Worm (Caenorhabditis elegans) whole organism, mixed stage, embryonic: ENCODE results near the gene ucr-1.
A peak's percentile ranks its signal among the peaks of the same experiment; 100 is the strongest.

ENCODE experiments used
- bed-3 ChIP-seq: fragments of 200-800 bp; sonication (Bioruptor generic); optimal IDR thresholded peaks from 3 replicates; lab custom pipeline; 2018; ENCODE audit warnings: mild to moderate bottlenecking, missing genetic modification characterization, moderate library complexity, missing compliant biosample characterization
- blmp-1 ChIP-seq: fragments of 150-350 bp; optimal IDR thresholded peaks from 2 replicates; lab custom pipeline; 2014; ENCODE audit warnings: missing biosample characterization, missing genetic modification characterization
- ceh-39 ChIP-seq: fragments of 150-350 bp; optimal IDR thresholded peaks from 2 replicates; lab custom pipeline; 2014; ENCODE audit warnings: missing biosample characterization, missing genetic modification characterization
- ceh-43 ChIP-seq: fragments of 200-800 bp; sonication (Bioruptor generic); optimal IDR thresholded peaks from 2 replicates; lab custom pipeline; 2018; ENCODE audit warnings: mild to moderate bottlenecking, missing genetic modification characterization, moderate library complexity, missing compliant biosample characterization
- ceh-83 ChIP-seq: fragments of 200-800 bp; sonication (Bioruptor generic); optimal IDR thresholded peaks from 2 replicates; lab custom pipeline; 2018; ENCODE audit warnings: mild to moderate bottlenecking, missing genetic modification characterization, missing compliant biosample characterization
- ces-1 ChIP-seq: fragments of 150-350 bp; optimal IDR thresholded peaks from 2 replicates; lab custom pipeline; 2014; ENCODE audit warnings: missing biosample characterization, missing genetic modification reagents, missing genetic modification characterization
- cnd-1 ChIP-seq: fragments of 200-800 bp; sonication (Bioruptor generic); optimal IDR thresholded peaks from 2 replicates; lab custom pipeline; 2018; ENCODE audit warnings: mild to moderate bottlenecking, missing genetic modification characterization, missing compliant biosample characterization
- elt-1 ChIP-seq: sonication (generic microtip); optimal IDR thresholded peaks from 2 replicates; lab custom pipeline; 2017; ENCODE audit warnings: missing genetic modification characterization, mild to moderate bottlenecking, missing compliant biosample characterization, antibody characterized with exemption, moderate library complexity, borderline replicate concordance; ENCODE audit not compliant: insufficient read depth
- elt-3 ChIP-seq: fragments of 150-350 bp; optimal IDR thresholded peaks from 2 replicates; lab custom pipeline; 2014; ENCODE audit warnings: missing biosample characterization, missing genetic modification characterization
- flh-1 ChIP-seq: fragments of 200-800 bp; sonication (Bioruptor generic); optimal IDR thresholded peaks from 2 replicates; lab custom pipeline; 2018; ENCODE audit warnings: mild to moderate bottlenecking, missing genetic modification characterization, moderate library complexity, missing compliant biosample characterization
- ham-2 ChIP-seq: fragments of 200-800 bp; sonication (Bioruptor generic); optimal IDR thresholded peaks from 2 replicates; lab custom pipeline; 2018; ENCODE audit warnings: mild to moderate bottlenecking, missing genetic modification characterization, missing compliant biosample characterization
- hlh-1 ChIP-seq: fragments of 150-350 bp; optimal IDR thresholded peaks from 2 replicates; lab custom pipeline; 2014; ENCODE audit warnings: missing biosample characterization, missing genetic modification reagents, missing genetic modification characterization
- lin-13 ChIP-seq: fragments of 150-350 bp; optimal IDR thresholded peaks from 2 replicates; lab custom pipeline; 2014; ENCODE audit warnings: missing biosample characterization, missing genetic modification characterization
- lin-32 ChIP-seq: fragments of 200-800 bp; sonication (Bioruptor generic); optimal IDR thresholded peaks from 2 replicates; lab custom pipeline; 2018; ENCODE audit warnings: mild to moderate bottlenecking, missing genetic modification characterization, missing compliant biosample characterization
- lsy-2 ChIP-seq: fragments of 150-350 bp; optimal IDR thresholded peaks from 2 replicates; lab custom pipeline; 2014; ENCODE audit warnings: missing biosample characterization, missing genetic modification characterization
- mab-5 ChIP-seq: fragments of 150-350 bp; optimal IDR thresholded peaks from 2 replicates; lab custom pipeline; 2014; ENCODE audit warnings: missing biosample characterization, missing genetic modification characterization
- mep-1 ChIP-seq: fragments of 150-350 bp; optimal IDR thresholded peaks from 2 replicates; lab custom pipeline; 2017; ENCODE audit warnings: missing biosample characterization, missing genetic modification reagents, missing genetic modification characterization, inconsistent platforms
- mls-2 ChIP-seq: sonication (generic microtip); optimal IDR thresholded peaks from 2 replicates; lab custom pipeline; 2016; ENCODE audit warnings: mild to moderate bottlenecking, missing genetic modification characterization, moderate library complexity, missing compliant biosample characterization
- nhr-12 ChIP-seq: fragments of 150-350 bp; optimal IDR thresholded peaks from 2 replicates; lab custom pipeline; 2014; ENCODE audit warnings: missing biosample characterization, missing genetic modification characterization
- nhr-237 ChIP-seq: fragments of 150-350 bp; optimal IDR thresholded peaks from 2 replicates; lab custom pipeline; 2014; ENCODE audit warnings: missing biosample characterization, missing genetic modification characterization
- nhr-76 ChIP-seq: sonication (generic microtip); optimal IDR thresholded peaks from 2 replicates; lab custom pipeline; 2017; ENCODE audit warnings: missing biosample characterization, missing genetic modification characterization
- pha-4 ChIP-seq: fragments of 150-350 bp; optimal IDR thresholded peaks from 2 replicates; lab custom pipeline; 2018; ENCODE audit warnings: missing biosample characterization, missing genetic modification reagents, missing genetic modification characterization
- sem-2 ChIP-seq: fragments of 200-800 bp; sonication (Bioruptor generic); optimal IDR thresholded peaks from 2 replicates; lab custom pipeline; 2018; ENCODE audit warnings: mild to moderate bottlenecking, missing genetic modification characterization, missing compliant biosample characterization
- snpc-4 ChIP-seq: fragments of 150-350 bp; optimal IDR thresholded peaks from 2 replicates; lab custom pipeline; 2014; ENCODE audit warnings: missing biosample characterization, missing genetic modification characterization
- sptf-1 ChIP-seq: sonication (generic microtip); optimal IDR thresholded peaks from 2 replicates; lab custom pipeline; 2017; ENCODE audit warnings: mild to moderate bottlenecking, missing genetic modification characterization, moderate library complexity, missing compliant biosample characterization
- tbx-8 ChIP-seq: fragments of 200-800 bp; sonication (Bioruptor generic); optimal IDR thresholded peaks from 2 replicates; lab custom pipeline; 2018; ENCODE audit warnings: mild to moderate bottlenecking, missing genetic modification characterization, moderate library complexity, missing compliant biosample characterization
- unc-120 ChIP-seq: sonication (generic microtip); optimal IDR thresholded peaks from 2 replicates; lab custom pipeline; 2017; ENCODE audit warnings: missing genetic modification characterization, missing compliant biosample characterization; ENCODE audit not compliant: poor library complexity, severe bottlenecking
- unc-62 ChIP-seq: fragments of 150-350 bp; optimal IDR thresholded peaks from 2 replicates; lab custom pipeline; 2014; ENCODE audit warnings: missing biosample characterization, missing genetic modification reagents, missing genetic modification characterization
- zip-8 ChIP-seq: fragments of 150-350 bp; optimal IDR thresholded peaks from 2 replicates; lab custom pipeline; 2014; ENCODE audit warnings: missing biosample characterization, missing genetic modification characterization
- ztf-11 ChIP-seq: fragments of 150-350 bp; optimal IDR thresholded peaks from 2 replicates; lab custom pipeline; 2014; ENCODE audit warnings: missing biosample characterization, missing genetic modification characterization

The ucr-1 gene

DNA sequence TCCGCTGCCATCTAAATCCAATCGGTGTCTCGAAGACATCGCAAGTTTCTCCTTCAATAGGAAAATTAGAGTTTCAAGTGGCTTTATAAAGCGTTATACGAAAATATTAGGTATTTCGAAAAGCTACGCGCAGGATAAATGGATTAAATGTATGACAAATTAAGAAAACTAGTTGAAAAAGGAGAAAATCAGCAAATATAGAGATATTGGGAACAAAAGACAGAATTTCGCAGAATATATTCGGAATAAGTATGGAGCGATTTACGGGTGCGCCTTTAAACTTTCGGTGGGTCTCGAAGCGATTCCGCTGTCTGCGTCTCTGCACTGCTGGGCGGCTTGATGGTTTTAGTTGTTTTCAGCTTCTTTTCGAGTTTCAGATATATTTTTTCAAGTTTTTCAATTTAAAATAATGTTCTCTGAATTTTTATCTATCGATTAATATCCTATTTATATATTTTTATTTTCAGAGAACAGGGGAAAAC lies at the start of gene ucr-1, which contains the start of gene ddx-15:
Gene ucr-1 (plus strand): TSS at position 468 of the 482 bp plus-strand sequence.
Gene ddx-15 (minus strand): TSS at position 51 of the 482 bp plus-strand sequence.
- TF ChIP-seq nhr-76 (tag; lab: Kevin White, UChicago) = no peak
- no peak for TF ChIP-seq ham-2
- TF ChIP-seq flh-1 (GFP tag; lab: Kevin White, UChicago) = no peak
- TF ChIP-seq tbx-8 (GFP tag; lab: Kevin White, UChicago) = no peak
- TF ChIP-seq bed-3 (GFP tag; lab: Kevin White, UChicago) = no peak
- no peak for TF ChIP-seq blmp-1 (tag; lab: Kevin White, UChicago)
- peak; percentile 76 for TF ChIP-seq lsy-2 (tag; lab: Kevin White, UChicago)
- TF ChIP-seq elt-3 (tag; lab: Kevin White, UChicago) = no peak
- peak; percentile 41 for TF ChIP-seq pha-4 (tag; lab: Kevin White, UChicago)
- TF ChIP-seq ceh-83 (GFP tag; lab: Kevin White, UChicago) = no peak
- TF ChIP-seq mep-1 (tag; lab: Kevin White, UChicago) = peak; percentile 71
- TF ChIP-seq unc-120 = peak; percentile 20
- no peak for TF ChIP-seq hlh-1 (tag; lab: Kevin White, UChicago)
- no peak for TF ChIP-seq elt-1 (tag; lab: Kevin White, UChicago)
- no peak for TF ChIP-seq unc-62 (GFP tag; lab: Kevin White, UChicago)
- TF ChIP-seq ztf-11 (tag; lab: Kevin White, UChicago) = no peak
- TF ChIP-seq lin-13 (tag; lab: Kevin White, UChicago) = peak; percentile 55

DNA sequence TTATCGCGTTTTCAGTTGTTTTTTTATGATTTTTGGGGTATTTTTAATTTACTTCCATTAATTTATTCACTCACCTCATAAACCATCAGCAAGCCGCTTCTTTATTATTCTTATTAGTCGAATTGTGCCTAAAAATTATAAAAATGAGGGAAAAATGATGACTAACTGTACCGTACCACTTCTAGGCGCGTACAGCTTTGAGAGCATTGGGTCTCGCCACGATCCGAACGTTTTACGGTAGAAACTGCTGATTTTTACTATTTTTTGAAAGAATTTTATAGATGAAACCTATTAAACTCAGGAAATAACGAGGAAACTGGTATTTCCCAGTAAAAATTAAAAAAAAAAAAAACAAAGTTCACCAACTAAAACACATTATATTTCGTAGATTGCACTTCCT lies 48.9 kb upstream of the ucr-1 start, which contains the start of gene D1044.6:
Gene D1044.6 (minus strand): TSS at position 128 of the 400 bp plus-strand sequence.
- no peak for TF ChIP-seq elt-3 (tag; lab: Kevin White, UChicago)
- no peak for TF ChIP-seq nhr-12 (tag; lab: Kevin White, UChicago)
- TF ChIP-seq nhr-237 (tag; lab: Kevin White, UChicago) = no peak
- no peak for TF ChIP-seq zip-8 (tag; lab: Kevin White, UChicago)
- TF ChIP-seq snpc-4 (tag; lab: Kevin White, UChicago) = no peak
- no peak for TF ChIP-seq lin-13 (tag; lab: Kevin White, UChicago)
- TF ChIP-seq cnd-1 = no peak

- TF ChIP-seq nhr-76 (tag; lab: Kevin White, UChicago) = no peak
These were observed 48.1 kb upstream of the ucr-1 start, which contains the start of gene D1044.1 for ce11 chrIII:5543727-5544345. Gene D1044.1 (plus strand): TSS chrIII:5544295.

- no peak for TF ChIP-seq bed-3 (GFP tag; lab: Kevin White, UChicago)
These were observed 45.6 kb upstream of the ucr-1 start for ce11 chrIII:5546309-5546708.

DNA sequence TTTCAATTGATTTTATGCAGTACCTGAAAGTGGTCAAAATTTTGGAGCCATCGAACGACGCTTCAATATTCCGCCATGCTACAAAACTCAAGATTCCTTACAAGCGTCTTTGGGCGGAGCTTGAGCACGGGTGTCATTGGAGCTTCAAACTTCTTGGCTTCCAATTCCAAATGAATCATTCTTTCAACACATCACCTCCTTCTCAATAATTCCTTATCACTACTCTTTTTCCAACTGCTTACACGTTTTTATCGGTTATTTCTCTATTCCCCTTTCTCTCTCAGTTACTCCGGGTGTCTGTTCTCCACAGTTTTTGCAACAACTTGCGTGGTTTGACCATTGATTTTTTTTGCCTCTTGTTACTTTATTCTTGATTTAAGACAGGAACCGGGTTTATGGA lies 45.2 kb upstream of the ucr-1 start, which contains the start of gene F09F7.5:
Gene F09F7.5 (plus strand): TSS at position 258 of the 400 bp plus-strand sequence.
- no peak for TF ChIP-seq snpc-4 (tag; lab: Kevin White, UChicago)
- TF ChIP-seq nhr-76 (tag; lab: Kevin White, UChicago) = no peak
- no peak for TF ChIP-seq mab-5

DNA sequence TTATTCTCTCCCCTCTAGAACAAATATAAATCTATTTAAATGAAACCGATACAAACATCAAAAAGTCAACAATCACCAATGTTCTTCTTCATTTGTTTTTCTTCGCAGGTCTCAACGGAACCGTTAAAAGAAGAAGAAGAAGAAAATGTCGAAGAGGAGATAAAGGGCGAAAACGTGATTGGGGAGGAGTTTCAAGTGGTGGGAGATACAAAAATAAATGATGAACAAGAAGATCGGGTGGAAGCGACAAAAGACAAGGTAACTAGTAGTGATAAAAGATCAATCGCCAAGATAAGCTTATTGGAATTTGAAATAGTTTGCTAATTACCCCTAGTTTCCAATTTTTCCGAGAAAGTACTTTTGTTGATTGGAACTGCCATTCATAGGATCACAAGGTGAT lies 41.7 kb upstream of the ucr-1 start:
- TF ChIP-seq mls-2 (tag; lab: Kevin White, UChicago) = no peak
- no peak for TF ChIP-seq sem-2 (GFP tag; lab: Kevin White, UChicago)
- TF ChIP-seq ceh-39 (tag; lab: Kevin White, UChicago) = no peak

- TF ChIP-seq ces-1 (GFP tag; lab: Kevin White, UChicago) = no peak
- TF ChIP-seq snpc-4 (tag; lab: Kevin White, UChicago) = no peak
- TF ChIP-seq nhr-12 (tag; lab: Kevin White, UChicago) = no peak
- no peak for TF ChIP-seq sptf-1 (tag; lab: Kevin White, UChicago)
- no peak for TF ChIP-seq sem-2 (GFP tag; lab: Kevin White, UChicago)
- TF ChIP-seq lin-32 (GFP tag; lab: Kevin White, UChicago) = no peak
- TF ChIP-seq mls-2 (tag; lab: Kevin White, UChicago) = no peak
- no peak for TF ChIP-seq nhr-237 (tag; lab: Kevin White, UChicago)
- no peak for TF ChIP-seq elt-1 (tag; lab: Kevin White, UChicago)
- no peak for TF ChIP-seq ceh-43 (GFP tag; lab: Kevin White, UChicago)
These were observed 41.1 kb upstream of the ucr-1 start for ce11 chrIII:5550844-5551243.
